Worm (Caenorhabditis elegans): ENCODE data around the gene ctsa-2.

DNA sequence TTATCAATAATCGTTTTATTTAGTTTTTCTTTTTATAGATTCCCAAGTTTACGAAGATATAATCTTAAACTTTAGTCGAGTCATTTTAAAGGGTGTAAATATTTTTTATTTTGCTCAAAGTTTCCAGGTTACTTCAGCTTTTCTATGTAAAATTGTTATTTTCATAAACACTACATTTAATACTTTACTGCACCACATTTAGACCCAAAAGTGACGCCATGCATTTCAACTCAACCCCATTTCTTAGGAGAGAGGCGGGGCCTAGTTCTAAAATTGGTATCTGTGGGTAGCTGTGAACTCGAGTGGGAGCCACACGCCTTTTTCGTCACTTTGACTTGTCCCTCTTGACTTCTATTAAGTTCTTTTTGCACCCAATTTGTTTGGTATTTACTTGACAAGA is 17.8 kb downstream of the ctsa-2 start, which contains the start of gene T22E5.1:
- TF ChIP-seq unc-130 (GFP tag; optimal IDR thresholded peaks at IDR 0.05) (no peak), him-1 (tag; optimal IDR thresholded peaks at IDR 0.05) (no peak), let-526 (GFP tag; IDR thresholded peaks at IDR 0.05) (no peak), F37B4.10 (GFP tag; IDR thresholded peaks at IDR 0.05) (no peak), ceh-100 (GFP tag; IDR thresholded peaks at IDR 0.05) (no peak)

All from whole organism, young adult.